Worm (Caenorhabditis elegans) whole organism, mixed stage, embryonic: Measurements from ENCODE around the gene F47B10.9.

ENCODE experiments used
- elt-1 ChIP-seq: sonication (generic microtip); optimal IDR thresholded peaks from 2 replicates; lab custom pipeline; 2017; ENCODE audit warnings: missing genetic modification characterization, mild to moderate bottlenecking, missing compliant biosample characterization, antibody characterized with exemption, moderate library complexity, borderline replicate concordance; ENCODE audit not compliant: insufficient read depth
- unc-62 ChIP-seq: fragments of 150-350 bp; optimal IDR thresholded peaks from 2 replicates; lab custom pipeline; 2014; ENCODE audit warnings: missing biosample characterization, missing genetic modification reagents, missing genetic modification characterization

- TF ChIP-seq elt-1 (tag; lab: Kevin White, UChicago) = no peak
- no peak for TF ChIP-seq unc-62
Measured at ce11 chrX:10891890-10892289, 22.0 kb downstream of the F47B10.9 start, which contains the start of gene F47B10.3.
